Worm (Caenorhabditis elegans) whole organism, young adult: Measurements from ENCODE around the gene D1014.4.

ENCODE experiments used
- F52B5.7 ChIP-seq: sonication (generic microtip); optimal IDR thresholded peaks from 2 replicates; lab custom pipeline; 2016; ENCODE audit warnings: mild to moderate bottlenecking, missing genetic modification characterization, missing compliant biosample characterization
- cebp-1 ChIP-seq, 2 experiments: fragments of 200-800 bp in 1 of 2; sonication (Bioruptor generic) in 1 of 2; sonication (generic microtip) in 1 of 2; IDR thresholded peaks in 1 of 2; optimal IDR thresholded peaks in 1 of 2; 2 replicates each; pipeline versions ENCODE4 v1.3.6 to Lab custom; 2017 to 2022; ENCODE audit warnings: missing compliant biosample characterization in 2 of 2, missing genetic modification characterization in 2 of 2, mild to moderate bottlenecking in 1 of 2, missing genetic modification reagents in 1 of 2, moderate library complexity in 1 of 2
- lin-54 ChIP-seq: fragments of 200-800 bp; sonication (Bioruptor generic); optimal IDR thresholded peaks from 2 replicates; lab custom pipeline; 2018; ENCODE audit warnings: mild to moderate bottlenecking, missing genetic modification characterization, missing compliant biosample characterization
- mcd-1 ChIP-seq: fragments of 200-800 bp; sonication (Bioruptor generic); IDR thresholded peaks from 2 replicates; pipeline ENCODE4 v1.3.6; 2022; ENCODE audit warnings: missing genetic modification reagents, missing genetic modification characterization, missing compliant biosample characterization

The D1014.4 gene

DNA sequence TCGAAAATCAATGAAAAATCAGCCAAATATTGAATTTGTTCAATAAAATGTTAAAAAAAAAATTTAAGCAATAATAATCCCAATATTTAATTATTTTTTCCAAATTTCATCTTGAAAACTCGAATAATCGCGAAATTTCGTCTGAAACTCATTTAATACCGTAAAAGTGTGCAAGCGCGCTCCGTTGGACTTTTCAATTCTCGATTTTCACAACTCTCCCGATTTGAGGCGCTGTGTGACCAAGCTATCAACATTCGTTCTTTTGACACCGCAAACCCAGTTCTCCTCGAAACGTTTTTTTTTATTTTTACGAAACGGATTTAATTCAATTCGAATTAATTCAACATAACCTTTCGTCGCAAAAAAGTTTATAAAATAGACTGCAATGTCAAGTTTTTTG lies 47.7 kb downstream of the D1014.4 start:
- peak; percentile 64; the same call in 1 of the 2 replicates for TF ChIP-seq mcd-1

DNA sequence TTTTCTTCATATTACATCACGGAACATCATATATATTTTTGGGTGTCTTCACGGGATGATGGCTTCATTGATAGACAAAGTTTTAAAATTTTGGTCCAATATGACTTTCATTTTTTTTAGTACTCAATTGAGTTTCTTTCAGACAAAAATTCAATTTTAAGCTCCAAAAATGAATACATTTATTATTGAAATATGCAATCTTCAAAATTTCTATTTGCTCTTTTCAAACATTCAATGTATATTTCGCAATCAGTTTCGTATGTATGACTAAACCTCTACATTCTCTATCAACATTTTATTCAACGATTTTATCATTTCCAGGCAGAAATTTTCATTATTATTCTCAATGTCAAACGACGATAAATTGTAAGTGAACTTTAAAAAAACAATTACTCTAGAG lies 50.4 kb downstream of the D1014.4 start, which contains the start of gene srp-8:
srp-8 (plus strand) TSS at position 301 of the 400 bp plus-strand sequence.
- TF ChIP-seq cebp-1 (GFP tag; IDR thresholded peaks at IDR 0.05; lab: Robert Waterston, UW) (peak; percentile 59; the same call in 1 of the 2 replicates), cebp-1 (tag; optimal IDR thresholded peaks at IDR 0.05; lab: Kevin White, UChicago) (no peak), lin-54 (GFP tag; lab: Kevin White, UChicago) (no peak), F52B5.7 (tag; lab: Kevin White, UChicago) (no peak)
